Fruit fly (Drosophila melanogaster) whole organism, embryonic: ENCODE results near the gene MtnD.

Experiments
- BEAF-32 ChIP-seq: fragments of 200-800 bp; sonication (Bioruptor generic); optimal IDR thresholded peaks from 3 replicates; lab custom pipeline; 2017; ENCODE audit warnings: missing biosample characterization, missing genetic modification characterization, mild to moderate bottlenecking, moderate library complexity, missing genetic modification reagents
- Bdp1 ChIP-seq: fragments of 200-800 bp; sonication (Bioruptor generic); optimal IDR thresholded peaks from 3 replicates; lab custom pipeline; 2016; ENCODE audit warnings: missing biosample characterization, missing genetic modification characterization
- CG10565 ChIP-seq: fragments of 200-800 bp; sonication (Bioruptor generic); optimal IDR thresholded peaks from 3 replicates; lab custom pipeline; 2016; ENCODE audit warnings: missing biosample characterization, mild to moderate bottlenecking, missing genetic modification characterization
- CG10654 ChIP-seq: fragments of 200-800 bp; sonication (Bioruptor generic); optimal IDR thresholded peaks from 2 replicates; lab custom pipeline; 2016; ENCODE audit warnings: missing biosample characterization, missing genetic modification characterization
- CG11560 ChIP-seq: fragments of 200-800 bp; sonication (Bioruptor generic); IDR thresholded peaks from 3 replicates; pipeline ENCODE4 v1.3.6; 2022; ENCODE audit warnings: missing biosample characterization, missing genetic modification characterization
- CG11723 ChIP-seq: fragments of 200-800 bp; sonication (Bioruptor generic); optimal IDR thresholded peaks from 2 replicates; lab custom pipeline; 2017; ENCODE audit warnings: missing biosample characterization, mild to moderate bottlenecking, missing genetic modification characterization
- CG1233 ChIP-seq: fragments of 200-800 bp; sonication (Bioruptor generic); optimal IDR thresholded peaks from 4 replicates; lab custom pipeline; 2018; ENCODE audit warnings: missing biosample characterization, mild to moderate bottlenecking, missing genetic modification characterization
- CG12391 ChIP-seq: fragments of 200-800 bp; sonication (Bioruptor generic); optimal IDR thresholded peaks from 3 replicates; lab custom pipeline; 2018; ENCODE audit warnings: missing biosample characterization, mild to moderate bottlenecking, missing genetic modification characterization, moderate library complexity
- CG15514 ChIP-seq: fragments of 200-800 bp; sonication (Bioruptor generic); optimal IDR thresholded peaks from 3 replicates; lab custom pipeline; 2017; ENCODE audit warnings: missing biosample characterization, missing genetic modification characterization, mild to moderate bottlenecking, moderate library complexity, missing genetic modification reagents
- CG16815 ChIP-seq: fragments of 200-800 bp; sonication (Bioruptor generic); optimal IDR thresholded peaks from 3 replicates; lab custom pipeline; 2017; ENCODE audit warnings: missing biosample characterization, mild to moderate bottlenecking, missing genetic modification characterization
- CG17359 ChIP-seq: fragments of 200-800 bp; sonication (Bioruptor generic); optimal IDR thresholded peaks from 3 replicates; lab custom pipeline; 2018; ENCODE audit warnings: missing biosample characterization, mild to moderate bottlenecking, missing genetic modification characterization, moderate library complexity
- CG18599 ChIP-seq: fragments of 200-800 bp; sonication (Bioruptor generic); optimal IDR thresholded peaks from 3 replicates; lab custom pipeline; 2017; ENCODE audit warnings: missing biosample characterization, missing genetic modification characterization, mild to moderate bottlenecking, moderate library complexity, missing genetic modification reagents
- CG2116 ChIP-seq: fragments of 200-800 bp; sonication (Bioruptor generic); optimal IDR thresholded peaks from 3 replicates; lab custom pipeline; 2018; ENCODE audit warnings: missing biosample characterization, mild to moderate bottlenecking, missing genetic modification characterization
- CG2875 ChIP-seq: fragments of 200-800 bp; sonication (Bioruptor generic); optimal IDR thresholded peaks from 2 replicates; lab custom pipeline; 2017; ENCODE audit warnings: missing biosample characterization, mild to moderate bottlenecking, missing genetic modification characterization, missing genetic modification reagents
- CG34224 ChIP-seq: fragments of 200-800 bp; sonication (Bioruptor generic); IDR thresholded peaks from 3 replicates; pipeline ENCODE4 v1.3.6; 2022; ENCODE audit warnings: missing biosample characterization, missing genetic modification characterization; ENCODE audit not compliant: partially characterized antibody
- CG4820 ChIP-seq: fragments of 200-800 bp; sonication (Bioruptor generic); optimal IDR thresholded peaks from 3 replicates; lab custom pipeline; 2016; ENCODE audit warnings: missing biosample characterization, missing genetic modification characterization
- CG7357 ChIP-seq: fragments of 200-800 bp; sonication (Bioruptor generic); IDR thresholded peaks from 3 replicates; pipeline ENCODE4 v1.3.6; 2022; ENCODE audit warnings: missing biosample characterization, missing genetic modification characterization
- CG7745 ChIP-seq: fragments of 200-800 bp; sonication (Bioruptor generic); optimal IDR thresholded peaks from 2 replicates; lab custom pipeline; 2018; ENCODE audit warnings: missing biosample characterization, mild to moderate bottlenecking, missing genetic modification characterization, moderate library complexity
- CG7963 ChIP-seq: fragments of 200-800 bp; sonication (Bioruptor generic); IDR thresholded peaks from 3 replicates; pipeline ENCODE4 v1.3.6; 2022; ENCODE audit warnings: missing biosample characterization, missing genetic modification characterization; ENCODE audit not compliant: partially characterized antibody
- CG8388 ChIP-seq: fragments of 200-800 bp; sonication (Bioruptor generic); optimal IDR thresholded peaks from 2 replicates; lab custom pipeline; 2019; ENCODE audit warnings: missing biosample characterization, mild to moderate bottlenecking, missing genetic modification characterization, moderate library complexity
- Camta ChIP-seq: fragments of 200-800 bp; sonication (Bioruptor generic); optimal IDR thresholded peaks from 2 replicates; lab custom pipeline; 2016; ENCODE audit warnings: missing biosample characterization, missing genetic modification characterization
- Chrac-16 ChIP-seq: fragments of 200-800 bp; sonication (Bioruptor generic); optimal IDR thresholded peaks from 3 replicates; lab custom pipeline; 2016; ENCODE audit warnings: missing biosample characterization, missing genetic modification characterization
- Dad ChIP-seq: fragments of 200-800 bp; sonication (Bioruptor generic); optimal IDR thresholded peaks from 3 replicates; lab custom pipeline; 2016; ENCODE audit warnings: missing biosample characterization, missing genetic modification characterization
- Dip3 ChIP-seq: fragments of 200-800 bp; sonication (Bioruptor generic); optimal IDR thresholded peaks from 3 replicates; lab custom pipeline; 2016; ENCODE audit warnings: missing biosample characterization, missing genetic modification characterization
- Dref ChIP-seq: fragments of 200-800 bp; sonication (Bioruptor generic); IDR thresholded peaks from 2 replicates; pipeline ENCODE4 v1.3.6; 2022; ENCODE audit warnings: missing biosample characterization, missing genetic modification characterization
- GATAe ChIP-seq: fragments of 200-800 bp; sonication (Bioruptor generic); conservative IDR thresholded peaks from 2 replicates; pipeline ENCODE4 v1.3.6; 2022; ENCODE audit warnings: missing biosample characterization, missing genetic modification characterization
- HHEX ChIP-seq: fragments of 200-800 bp; sonication (Bioruptor generic); optimal IDR thresholded peaks from 3 replicates; lab custom pipeline; 2017; ENCODE audit warnings: missing biosample characterization, mild to moderate bottlenecking, missing genetic modification characterization, missing genetic modification reagents
- Kr ChIP-seq: fragments of 200-800 bp; sonication (Bioruptor generic); optimal IDR thresholded peaks from 2 replicates; lab custom pipeline; 2017; ENCODE audit warnings: missing biosample characterization, mild to moderate bottlenecking, missing genetic modification characterization
- Mad ChIP-seq: fragments of 200-800 bp; sonication (Bioruptor generic); optimal IDR thresholded peaks from 2 replicates; lab custom pipeline; 2016; ENCODE audit warnings: missing biosample characterization, missing genetic modification characterization
- NC2β ChIP-seq: fragments of 200-800 bp; sonication (Bioruptor generic); optimal IDR thresholded peaks from 2 replicates; lab custom pipeline; 2016; ENCODE audit warnings: missing biosample characterization, missing genetic modification characterization
- NFAT ChIP-seq: fragments of 200-800 bp; sonication (Bioruptor generic); IDR thresholded peaks from 2 replicates; pipeline ENCODE4 v1.3.6; 2022; ENCODE audit warnings: missing biosample characterization, missing genetic modification characterization
- Nf-YB ChIP-seq: fragments of 200-800 bp; sonication (Bioruptor generic); optimal IDR thresholded peaks from 3 replicates; lab custom pipeline; 2019; ENCODE audit warnings: missing biosample characterization, mild to moderate bottlenecking, missing genetic modification characterization, moderate library complexity
- Sox100B ChIP-seq: fragments of 200-800 bp; sonication (Bioruptor generic); optimal IDR thresholded peaks from 3 replicates; lab custom pipeline; 2018; ENCODE audit warnings: missing biosample characterization, mild to moderate bottlenecking, missing genetic modification characterization
- TFAM ChIP-seq: fragments of 200-800 bp; sonication (Bioruptor generic); optimal IDR thresholded peaks from 2 replicates; lab custom pipeline; 2017; ENCODE audit warnings: missing biosample characterization, missing genetic modification characterization, inconsistent platforms
- YL-1 ChIP-seq: fragments of 200-800 bp; sonication (Bioruptor generic); optimal IDR thresholded peaks from 3 replicates; lab custom pipeline; 2017; ENCODE audit warnings: missing biosample characterization, mild to moderate bottlenecking, missing genetic modification characterization
- bowl ChIP-seq: fragments of 200-800 bp; sonication (Bioruptor generic); IDR thresholded peaks from 2 replicates; pipeline ENCODE4 v1.3.6; 2022; ENCODE audit warnings: missing biosample characterization, missing genetic modification characterization
- crp ChIP-seq, 2 experiments: fragments of 200-800 bp; sonication (Bioruptor generic); optimal IDR thresholded peaks; 2 replicates in 1 of 2; 3 replicates in 1 of 2; lab custom pipeline; 2017; ENCODE audit warnings: missing biosample characterization in 2 of 2, missing genetic modification characterization in 2 of 2, mild to moderate bottlenecking in 1 of 2, moderate library complexity in 1 of 2
- esg ChIP-seq: fragments of 200-800 bp; sonication (Bioruptor generic); conservative IDR thresholded peaks from 2 replicates; pipeline ENCODE4 v1.3.6; 2022; ENCODE audit warnings: missing biosample characterization, missing genetic modification characterization
- gcm2 ChIP-seq: fragments of 200-800 bp; sonication (Bioruptor generic); optimal IDR thresholded peaks from 2 replicates; lab custom pipeline; 2016; ENCODE audit warnings: missing biosample characterization, missing genetic modification characterization
- gro ChIP-seq: fragments of 200-800 bp; sonication (Bioruptor generic); optimal IDR thresholded peaks from 2 replicates; lab custom pipeline; 2016; ENCODE audit warnings: missing biosample characterization, missing genetic modification characterization
- jing ChIP-seq: fragments of 200-800 bp; sonication (Bioruptor generic); optimal IDR thresholded peaks from 2 replicates; lab custom pipeline; 2018; ENCODE audit warnings: missing biosample characterization, mild to moderate bottlenecking, missing genetic modification characterization
- onecut ChIP-seq: fragments of 200-800 bp; sonication (Bioruptor generic); IDR thresholded peaks from 2 replicates; pipeline ENCODE4 v1.3.6; 2022; ENCODE audit warnings: missing biosample characterization, missing genetic modification characterization
- sens ChIP-seq: fragments of 200-800 bp; sonication (Bioruptor generic); peaks from one replicate; lab custom pipeline; 2016; ENCODE audit warnings: missing biosample characterization, missing genetic modification characterization
- sens-2 ChIP-seq: fragments of 200-800 bp; sonication (Bioruptor generic); IDR thresholded peaks from 2 replicates; pipeline ENCODE4 v1.3.6; 2022; ENCODE audit warnings: missing biosample characterization, missing genetic modification characterization
- so ChIP-seq: fragments of 200-800 bp; sonication (Bioruptor generic); IDR thresholded peaks from 3 replicates; pipeline ENCODE4 v1.3.6; 2022; ENCODE audit warnings: missing biosample characterization, missing genetic modification characterization
- tap ChIP-seq: fragments of 200-800 bp; optimal IDR thresholded peaks from 3 replicates; lab custom pipeline; 2019; ENCODE audit warnings: missing biosample characterization, mild to moderate bottlenecking, missing genetic modification characterization, moderate library complexity
- trem ChIP-seq: fragments of 200-800 bp; optimal IDR thresholded peaks from 3 replicates; lab custom pipeline; 2019; ENCODE audit warnings: missing biosample characterization, mild to moderate bottlenecking, missing genetic modification characterization, moderate library complexity
- usp ChIP-seq: fragments of >200 bp; optimal IDR thresholded peaks from 2 replicates; lab custom pipeline; 2017; ENCODE audit warnings: missing biosample characterization, missing genetic modification characterization
- vnd ChIP-seq: fragments of 200-800 bp; sonication (Bioruptor generic); IDR thresholded peaks from 3 replicates; pipeline ENCODE4 v1.3.6; 2022; ENCODE audit warnings: missing biosample characterization, missing genetic modification characterization; ENCODE audit not compliant: partially characterized antibody

Gene MtnD

DNA sequence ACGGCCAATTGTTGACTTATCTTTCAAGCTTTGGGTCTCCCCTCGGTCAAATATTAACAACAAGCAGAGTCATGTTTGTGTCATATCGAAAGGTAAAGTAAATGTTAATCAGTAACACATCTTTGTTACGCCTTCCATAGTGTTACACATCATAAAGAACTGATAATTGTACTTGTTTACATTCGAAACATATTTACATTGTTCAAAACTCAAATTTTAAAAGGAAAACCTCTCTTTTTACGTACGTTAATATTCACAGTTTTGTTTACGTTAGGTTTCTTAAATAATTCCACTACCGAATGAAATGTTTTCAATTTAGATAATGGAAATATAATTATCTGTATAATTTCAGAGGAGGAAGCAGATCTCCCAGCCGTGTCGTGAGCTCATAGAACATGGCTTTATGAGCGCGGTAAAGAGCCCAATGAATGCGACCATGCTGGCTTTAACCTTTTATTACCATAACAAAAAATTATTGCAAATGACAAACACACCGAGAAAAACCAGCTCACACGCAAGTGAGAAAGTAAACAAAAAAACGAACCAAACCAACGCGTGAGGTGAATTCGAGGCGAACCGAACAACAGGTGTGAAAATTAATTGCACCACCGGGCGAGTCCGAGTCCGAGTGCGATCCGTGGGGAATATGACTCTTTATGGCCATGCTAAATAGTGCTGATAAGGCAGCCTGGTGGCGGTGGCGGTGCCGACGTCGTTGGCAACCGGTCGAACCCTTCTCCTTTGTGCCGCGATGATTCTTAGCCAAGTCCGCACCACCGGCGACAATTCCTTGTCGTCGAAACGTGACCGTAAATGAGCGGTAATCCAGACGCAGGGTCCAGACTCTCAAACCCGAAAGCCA lies 7.8 kb downstream of the MtnD start (continued):
- TF ChIP-seq CG2875: peak; percentile 58
- no peak for TF ChIP-seq NFAT (GFP tag; lab: Robert Waterston, UW)
- no peak for TF ChIP-seq BEAF-32 (GFP tag; lab: Kevin White, UChicago)
- no peak for TF ChIP-seq Dref
- peak; percentile 32; the same call in 1 of the 2 replicates for TF ChIP-seq onecut
- no peak for TF ChIP-seq trem (tag; lab: Kevin White, UChicago)
- no peak for TF ChIP-seq CG15514 (GFP tag; lab: Kevin White, UChicago)
- no peak for TF ChIP-seq NC2β (GFP tag; lab: Kevin White, UChicago)
- TF ChIP-seq Mad (GFP tag; lab: Kevin White, UChicago): no peak
- no peak for TF ChIP-seq GATAe (GFP tag; lab: Robert Waterston, UW)
- peak; percentile 30 for TF ChIP-seq CG12391 (tag; lab: Kevin White, UChicago)
- no peak for TF ChIP-seq CG16815 (GFP tag; lab: Kevin White, UChicago)
- no peak for TF ChIP-seq jing
- no peak for TF ChIP-seq esg (GFP tag; lab: Robert Waterston, UW)
- no peak for TF ChIP-seq sens-2 (GFP tag; lab: Robert Waterston, UW)
- TF ChIP-seq CG7745: peak; percentile 75
- TF ChIP-seq Camta (GFP tag; lab: Kevin White, UChicago): peak; percentile 18
- TF ChIP-seq Nf-YB (GFP tag; lab: Kevin White, UChicago): peak; percentile 33
- no peak for TF ChIP-seq TFAM (GFP tag; lab: Kevin White, UChicago)
- no peak for TF ChIP-seq CG34224 (GFP tag; lab: Robert Waterston, UW)
- no peak for TF ChIP-seq CG11560 (tag; lab: Robert Waterston, UW)
- peak; percentile 21 for TF ChIP-seq CG2116
- TF ChIP-seq tap (tag; lab: Kevin White, UChicago): peak; percentile 41
- TF ChIP-seq CG4820 (GFP tag; lab: Kevin White, UChicago): no peak
- no peak for TF ChIP-seq bowl (GFP tag; lab: Robert Waterston, UW)
- peak; percentile 55 for TF ChIP-seq CG1233 (GFP tag; lab: Kevin White, UChicago)
- TF ChIP-seq Kr: peak; percentile 74
- no peak for TF ChIP-seq CG18599 (GFP tag; lab: Kevin White, UChicago)
- TF ChIP-seq Dad (GFP tag; lab: Kevin White, UChicago): no peak
- no peak for TF ChIP-seq CG7357 (GFP tag; lab: Robert Waterston, UW)
- TF ChIP-seq Chrac-16 (GFP tag; lab: Kevin White, UChicago): no peak
- peak; percentile 77 for TF ChIP-seq Sox100B
- no peak for TF ChIP-seq crp (GFP tag; optimal IDR thresholded peaks at IDR 0.05; lab: Kevin White, UChicago)
- TF ChIP-seq Bdp1 (GFP tag; lab: Kevin White, UChicago): no peak
- no peak for TF ChIP-seq Dip3
- TF ChIP-seq CG8388 (GFP tag; lab: Kevin White, UChicago): peak; percentile 21
- no peak for TF ChIP-seq gcm2 (GFP tag; lab: Kevin White, UChicago)
- TF ChIP-seq CG10654 (GFP tag; lab: Kevin White, UChicago): peak; percentile 19
- no peak for TF ChIP-seq gro (GFP tag; lab: Kevin White, UChicago)
- TF ChIP-seq sens: peak; percentile 84
- TF ChIP-seq CG10565: no peak
- peak; percentile 51 for TF ChIP-seq HHEX (GFP tag; lab: Kevin White, UChicago)
- no peak for TF ChIP-seq vnd
- TF ChIP-seq YL-1 (GFP tag; lab: Kevin White, UChicago): peak; percentile 19
- TF ChIP-seq CG11723 (GFP tag; lab: Kevin White, UChicago): no peak
- TF ChIP-seq so: peak; percentile 59; the same call in 1 of the 3 replicates
- TF ChIP-seq usp: no peak
- no peak for TF ChIP-seq CG7963
- TF ChIP-seq CG17359 (tag; lab: Kevin White, UChicago): peak; percentile 62
